Worm (Caenorhabditis elegans) whole organism, L4 larva: ENCODE data around the gene ZC21.6.
A peak's percentile ranks its signal among the peaks of the same experiment; 100 is the strongest.

ENCODE experiments used
- F44E2.7 ChIP-seq: fragments of 200-800 bp; sonication (Bioruptor generic); IDR thresholded peaks from 2 replicates; pipeline ENCODE4 v2.1.2; 2022; ENCODE audit warnings: missing genetic modification characterization, missing compliant biosample characterization
- T26A8.4 ChIP-seq: fragments of 200-800 bp; sonication (Bioruptor generic); IDR thresholded peaks from 2 replicates; pipeline ENCODE4 v1.3.6; 2022; ENCODE audit warnings: missing genetic modification characterization, missing compliant biosample characterization
- ZK337.2 ChIP-seq: fragments of 200-800 bp; sonication (Bioruptor generic); IDR thresholded peaks from 2 replicates; pipeline ENCODE4 v1.3.6; 2022; ENCODE audit warnings: missing genetic modification reagents, missing genetic modification characterization, missing compliant biosample characterization
- aha-1 ChIP-seq: fragments of 150-350 bp; peaks from one replicate; lab custom pipeline; 2014; ENCODE audit warnings: missing biosample characterization, missing genetic modification characterization
- ceh-32 ChIP-seq: sonication (generic microtip); optimal IDR thresholded peaks from 2 replicates; lab custom pipeline; 2016; ENCODE audit warnings: mild to moderate bottlenecking, missing genetic modification characterization, missing compliant biosample characterization; ENCODE audit not compliant: poor library complexity
- ceh-44 ChIP-seq: fragments of 200-800 bp; sonication (Bioruptor generic); IDR thresholded peaks from 2 replicates; pipeline ENCODE4 v1.3.6; 2022; ENCODE audit warnings: missing genetic modification reagents, missing genetic modification characterization, missing compliant biosample characterization
- daf-8 ChIP-seq: fragments of 200-800 bp; sonication (Bioruptor generic); IDR thresholded peaks from 2 replicates; pipeline ENCODE4 v1.3.6; 2022; ENCODE audit warnings: missing genetic modification characterization, missing compliant biosample characterization
- dmd-8 ChIP-seq: fragments of 200-800 bp; sonication (Bioruptor generic); IDR thresholded peaks from 2 replicates; pipeline ENCODE4 v1.3.6; 2022; ENCODE audit warnings: missing genetic modification characterization, missing compliant biosample characterization
- dpl-1 ChIP-seq: fragments of 150-350 bp; optimal IDR thresholded peaks from 2 replicates; lab custom pipeline; 2014; ENCODE audit warnings: missing biosample characterization, missing genetic modification reagents, missing genetic modification characterization
- hlh-11 ChIP-seq: fragments of 200-800 bp; sonication (Bioruptor generic); optimal IDR thresholded peaks from 2 replicates; lab custom pipeline; 2018; ENCODE audit warnings: mild to moderate bottlenecking, missing genetic modification characterization, missing compliant biosample characterization
- hlh-30 ChIP-seq: sonication (generic microtip); optimal IDR thresholded peaks from 2 replicates; lab custom pipeline; 2017; ENCODE audit warnings: antibody characterized with exemption, mild to moderate bottlenecking, missing genetic modification characterization, missing compliant biosample characterization; ENCODE audit not compliant: insufficient read depth
- hmg-1.1 ChIP-seq: fragments of 200-800 bp; sonication (Bioruptor generic); IDR thresholded peaks from 2 replicates; pipeline ENCODE4 v1.3.6; 2022; ENCODE audit warnings: missing genetic modification reagents, missing genetic modification characterization, missing compliant biosample characterization
- jun-1 ChIP-seq: fragments of 150-350 bp; optimal IDR thresholded peaks from 2 replicates; lab custom pipeline; 2014; ENCODE audit warnings: missing biosample characterization, missing genetic modification reagents, missing genetic modification characterization
- lim-7 ChIP-seq: fragments of 200-800 bp; sonication (Bioruptor generic); IDR thresholded peaks from 2 replicates; pipeline ENCODE4 v1.3.6; 2022; ENCODE audit warnings: missing genetic modification characterization, missing compliant biosample characterization
- lin-13 ChIP-seq: fragments of 150-350 bp; optimal IDR thresholded peaks from 2 replicates; lab custom pipeline; 2014; ENCODE audit warnings: missing biosample characterization, missing genetic modification reagents, missing genetic modification characterization
- lin-29 ChIP-seq: fragments of 200-800 bp; sonication (Bioruptor generic); IDR thresholded peaks from 2 replicates; pipeline ENCODE4 v1.3.6; 2022; ENCODE audit warnings: missing genetic modification reagents, missing genetic modification characterization, missing compliant biosample characterization
- mdt-29 ChIP-seq: fragments of 200-800 bp; sonication (Bioruptor generic); IDR thresholded peaks from 2 replicates; pipeline ENCODE4 v1.3.6; 2022; ENCODE audit warnings: missing genetic modification reagents, missing genetic modification characterization, missing compliant biosample characterization
- nhr-28 ChIP-seq: fragments of 150-350 bp; optimal IDR thresholded peaks from 2 replicates; lab custom pipeline; 2014; ENCODE audit warnings: missing biosample characterization, missing genetic modification characterization
- set-16 ChIP-seq: fragments of 200-800 bp; sonication (Bioruptor generic); IDR thresholded peaks from 2 replicates; pipeline ENCODE4 v1.3.6; 2022; ENCODE audit warnings: missing genetic modification reagents, missing genetic modification characterization, missing compliant biosample characterization
- skn-1 ChIP-seq: fragments of 150-350 bp; optimal IDR thresholded peaks from 2 replicates; lab custom pipeline; 2014; ENCODE audit warnings: missing biosample characterization, missing genetic modification characterization
- snpc-4 ChIP-seq: fragments of 150-350 bp; optimal IDR thresholded peaks from 2 replicates; lab custom pipeline; 2014; ENCODE audit warnings: missing biosample characterization, missing genetic modification characterization
- tag-97 ChIP-seq: fragments of 200-800 bp; sonication (Bioruptor generic); IDR thresholded peaks from 2 replicates; pipeline ENCODE4 v1.3.6; 2022; ENCODE audit warnings: missing genetic modification characterization, missing compliant biosample characterization
- unc-39 ChIP-seq: sonication (generic microtip); optimal IDR thresholded peaks from 2 replicates; lab custom pipeline; 2017; ENCODE audit warnings: missing biosample characterization, missing genetic modification characterization
- unc-62 ChIP-seq, 3 experiments: fragments of 150-350 bp in 1 of 3; sonication (generic microtip); optimal IDR thresholded peaks in 2 of 3; peaks in 1 of 3; 1 replicate in 1 of 3; 2 replicates in 2 of 3; lab custom pipeline; 2014 to 2017; ENCODE audit warnings: missing biosample characterization in 3 of 3, missing genetic modification characterization in 3 of 3, missing genetic modification reagents in 3 of 3, missing genotype in 1 of 3
- zag-1 ChIP-seq: fragments of 150-350 bp; optimal IDR thresholded peaks from 2 replicates; lab custom pipeline; 2014; ENCODE audit warnings: missing biosample characterization, missing genetic modification characterization
- zfp-3 ChIP-seq: fragments of 200-800 bp; sonication (Bioruptor generic); conservative IDR thresholded peaks from 2 replicates; pipeline ENCODE4 v1.3.6; 2022; ENCODE audit warnings: missing genetic modification reagents, missing genetic modification characterization, missing compliant biosample characterization
- zip-2 ChIP-seq: fragments of 150-350 bp; optimal IDR thresholded peaks from 2 replicates; lab custom pipeline; 2014; ENCODE audit warnings: missing biosample characterization, missing genetic modification characterization
- ztf-7 ChIP-seq: fragments of 150-350 bp; optimal IDR thresholded peaks from 2 replicates; lab custom pipeline; 2014; ENCODE audit warnings: missing biosample characterization, missing genetic modification characterization

The ZC21.6 gene

ce11 chrIII:8574299-8574698, 28.9 kb upstream of the ZC21.6 start:
- TF ChIP-seq F44E2.7 (GFP tag; lab: Robert Waterston, UW): no peak
- TF ChIP-seq dpl-1 (GFP tag; lab: Kevin White, UChicago): no peak
- TF ChIP-seq ceh-44: no peak
- TF ChIP-seq ceh-32: no peak
- TF ChIP-seq nhr-28 (tag; lab: Kevin White, UChicago): peak; percentile 18
- TF ChIP-seq mdt-29: no peak
- no peak for TF ChIP-seq unc-39
- no peak for TF ChIP-seq hlh-30 (tag; lab: Kevin White, UChicago)
- no peak for TF ChIP-seq daf-8 (GFP tag; lab: Robert Waterston, UW)
- no peak for TF ChIP-seq jun-1 (tag; lab: Kevin White, UChicago)
- TF ChIP-seq zfp-3 (GFP tag; lab: Robert Waterston, UW): no peak
- TF ChIP-seq lin-13 (GFP tag; lab: Kevin White, UChicago): no peak
- TF ChIP-seq dmd-8 (GFP tag; lab: Robert Waterston, UW): no peak
- TF ChIP-seq aha-1 (tag; lab: Kevin White, UChicago): peak; percentile 84
- TF ChIP-seq, all 104 proteins: peak for 2

ce11 chrIII:8573869-8574268, 28.5 kb upstream of the ZC21.6 start:
- TF ChIP-seq zag-1 (tag; lab: Kevin White, UChicago) (no peak), hmg-1.1 (GFP tag; lab: Robert Waterston, UW) (no peak), zip-2 (tag; lab: Kevin White, UChicago) (no peak), tag-97 (GFP tag; lab: Robert Waterston, UW) (no peak), T26A8.4 (GFP tag; lab: Robert Waterston, UW) (no peak)

- TF ChIP-seq snpc-4 (tag; lab: Kevin White, UChicago): no peak
- TF ChIP-seq unc-62 (GFP tag; optimal IDR thresholded peaks at IDR 0.05 in 1 of 2; lab: Kevin White, UChicago): peak in 1 of 2 experiments; percentile 90
- no peak for TF ChIP-seq unc-62 (tag; optimal IDR thresholded peaks at IDR 0.05; lab: Kevin White, UChicago)
- TF ChIP-seq, all 104 proteins: peak for 1
Measured at ce11 chrIII:8573301-8573700, 27.9 kb upstream of the ZC21.6 start.

- peak; percentile 13 for TF ChIP-seq hlh-11 (tag; lab: Kevin White, UChicago)
- no peak for TF ChIP-seq ztf-7 (tag; lab: Kevin White, UChicago)
- no peak for TF ChIP-seq zag-1 (tag; lab: Kevin White, UChicago)
- 0 out of 2 replicates have a peak, but pooled peaks have one; percentile 18 for TF ChIP-seq ZK337.2 (GFP tag; lab: Robert Waterston, UW)
Measured at ce11 chrIII:8571845-8572244, 26.4 kb upstream of the ZC21.6 start.

- TF ChIP-seq zfp-3 (GFP tag; lab: Robert Waterston, UW) (no peak), set-16 (GFP tag; lab: Robert Waterston, UW) (peak; percentile 83; the same call in 1 of the 2 replicates)
Measured at ce11 chrIII:8570289-8570688, 24.9 kb upstream of the ZC21.6 start.

- TF ChIP-seq hlh-11 (tag; lab: Kevin White, UChicago) (no peak), zfp-3 (GFP tag; lab: Robert Waterston, UW) (no peak), lin-29 (GFP tag; lab: Robert Waterston, UW) (no peak), F44E2.7 (GFP tag; lab: Robert Waterston, UW) (no peak), T26A8.4 (GFP tag; lab: Robert Waterston, UW) (no peak)
Measured at ce11 chrIII:8564372-8564771, 19.0 kb upstream of the ZC21.6 start.

- no peak for TF ChIP-seq lim-7 (GFP tag; lab: Robert Waterston, UW)
- no peak for TF ChIP-seq skn-1 (tag; lab: Kevin White, UChicago)
Measured at ce11 chrIII:8560836-8561235, 15.4 kb upstream of the ZC21.6 start, which contains the start of gene acdh-6. Gene acdh-6 (plus strand): TSS chrIII:8561136.
